In genomic region chrIII:6145309-6145708, ce11 we compare ENCODE assay signal across 1 worm cellular context.
A peak's percentile ranks its signal among the peaks of the same experiment; 100 is the strongest.
TF ChIP-seq lines count a peak whose summit lies in the region.

No protein-coding gene starts in this region.

TF ChIP-seq in whole organism, L1 larva, 84 proteins besides CTCF, POLR2A, EP300 and RAD21 (continued from another document):
- TF ChIP-seq grh-1 (GFP tag; IDR thresholded peaks at IDR 0.05; lab: Robert Waterston, UW) (no peak), tbx-2 (tag; optimal IDR thresholded peaks at IDR 0.05; lab: Kevin White, UChicago) (peak; percentile 50), nhr-84 (tag; optimal IDR thresholded peaks at IDR 0.05; lab: Kevin White, UChicago) (no peak), alr-1 (tag; optimal IDR thresholded peaks at IDR 0.05; lab: Kevin White, UChicago; ENCODE audit: borderline replicate concordance) (no peak), F16B12.6 (tag; optimal IDR thresholded peaks at IDR 0.05; lab: Kevin White, UChicago) (no peak), aha-1 (tag; optimal IDR thresholded peaks at IDR 0.05; lab: Kevin White, UChicago) (no peak), fos-1 (tag; optimal IDR thresholded peaks at IDR 0.05; lab: Kevin White, UChicago) (no peak), nhr-237 (tag; optimal IDR thresholded peaks at IDR 0.05; lab: Kevin White, UChicago) (no peak), nhr-12 (tag; optimal IDR thresholded peaks at IDR 0.05; lab: Kevin White, UChicago) (no peak), dpl-1 (GFP tag; optimal IDR thresholded peaks at IDR 0.05; lab: Kevin White, UChicago) (peak in 1 of 3 experiments; percentile 12), skn-1 (tag; optimal IDR thresholded peaks at IDR 0.05; lab: Kevin White, UChicago) (no peak), sptf-1 (tag; optimal IDR thresholded peaks at IDR 0.05; lab: Kevin White, UChicago) (no peak), lin-15B (tag; optimal IDR thresholded peaks at IDR 0.05; lab: Kevin White, UChicago) (no peak), rnt-1 (tag; optimal IDR thresholded peaks at IDR 0.05; lab: Kevin White, UChicago) (peak; percentile 5), snpc-4 (tag; optimal IDR thresholded peaks at IDR 0.05; lab: Kevin White, UChicago) (no peak), nhr-11 (tag; optimal IDR thresholded peaks at IDR 0.05; lab: Kevin White, UChicago) (no peak), elt-3 (tag; optimal IDR thresholded peaks at IDR 0.05; lab: Kevin White, UChicago) (peak in 5 of 6 experiments; percentile 40 to 90 (median 79)), mep-1 (tag; optimal IDR thresholded peaks at IDR 0.05; lab: Kevin White, UChicago) (peak; percentile 45), jun-1 (tag; optimal IDR thresholded peaks at IDR 0.05; lab: Kevin White, UChicago) (no peak), nhr-76 (tag; optimal IDR thresholded peaks at IDR 0.05; lab: Kevin White, UChicago) (no peak), C16A3.4 (tag; optimal IDR thresholded peaks at IDR 0.05; lab: Kevin White, UChicago) (peak; percentile 33), nhr-90 (tag; optimal IDR thresholded peaks at IDR 0.05; lab: Kevin White, UChicago; ENCODE audit: poor library complexity) (peak; percentile 65), irx-1 (tag; optimal IDR thresholded peaks at IDR 0.05; lab: Kevin White, UChicago) (no peak), pag-3 (tag; optimal IDR thresholded peaks at IDR 0.05; lab: Kevin White, UChicago; ENCODE audit: borderline replicate concordance, insufficient read depth) (no peak), C34B4.2 (tag; optimal IDR thresholded peaks at IDR 0.05; lab: Kevin White, UChicago) (no peak), fkh-10 (GFP tag; optimal IDR thresholded peaks at IDR 0.05; lab: Kevin White, UChicago) (no peak), lin-13 (GFP tag; optimal IDR thresholded peaks at IDR 0.05; lab: Kevin White, UChicago) (no peak), efl-3 (GFP tag; optimal IDR thresholded peaks at IDR 0.05; lab: Kevin White, UChicago) (no peak), sox-4 (tag; optimal IDR thresholded peaks at IDR 0.05; lab: Kevin White, UChicago) (no peak), pax-3 (tag; optimal IDR thresholded peaks at IDR 0.05; lab: Kevin White, UChicago) (no peak), ztf-4 (tag; optimal IDR thresholded peaks at IDR 0.05; lab: Kevin White, UChicago) (no peak), unc-62 (GFP tag; optimal IDR thresholded peaks at IDR 0.05; lab: Kevin White, UChicago) (no peak)
